Worm (Caenorhabditis elegans): ENCODE results near the gene nhr-274.
"Not testable (repeated sequence)": the region's sequence is repeated elsewhere in the genome, so short reads cannot be mapped to it uniquely, and the experiment has no call there.

nhr-274 gene

ce11 chrIV:1624447-1624846, 20.7 kb downstream of the nhr-274 start:
- no peak for TF ChIP-seq unc-39 (tag; optimal IDR thresholded peaks at IDR 0.05)
- no peak for TF ChIP-seq snpc-4 (tag; optimal IDR thresholded peaks at IDR 0.05)
- TF ChIP-seq ztf-11 (tag; optimal IDR thresholded peaks at IDR 0.05): no peak
- no peak for TF ChIP-seq mab-5 (tag; optimal IDR thresholded peaks at IDR 0.05)
- TF ChIP-seq ceh-39 (tag; optimal IDR thresholded peaks at IDR 0.05): no peak

- TF ChIP-seq hlh-1 (tag; optimal IDR thresholded peaks at IDR 0.05): peak; percentile 22
- no peak for TF ChIP-seq mls-2 (tag; optimal IDR thresholded peaks at IDR 0.05)
- no peak for TF ChIP-seq snpc-4 (tag; optimal IDR thresholded peaks at IDR 0.05)
- TF ChIP-seq ces-1 (GFP tag; optimal IDR thresholded peaks at IDR 0.05): peak; percentile 47
- no peak for TF ChIP-seq elt-3 (tag; optimal IDR thresholded peaks at IDR 0.05)
Observed at ce11 chrIV:1623712-1624111, 21.4 kb downstream of the nhr-274 start, which contains the start of gene nhr-87. Gene nhr-87, plus strand, starts transcription at chrIV:1624029.

- TF ChIP-seq lin-32 (GFP tag; optimal IDR thresholded peaks at IDR 0.05) (no peak), ham-2 (GFP tag; optimal IDR thresholded peaks at IDR 0.05) (no peak), unc-120 (tag; optimal IDR thresholded peaks at IDR 0.05; ENCODE audit: poor library complexity, severe bottlenecking) (no peak), elt-3 (tag; optimal IDR thresholded peaks at IDR 0.05) (no peak), lin-13 (tag; optimal IDR thresholded peaks at IDR 0.05) (no peak)
Observed at ce11 chrIV:1619519-1620311, 25.4 kb downstream of the nhr-274 start, which contains the start of gene nhr-92. Gene nhr-92, plus strand, starts transcription at chrIV:1620094.

DNA sequence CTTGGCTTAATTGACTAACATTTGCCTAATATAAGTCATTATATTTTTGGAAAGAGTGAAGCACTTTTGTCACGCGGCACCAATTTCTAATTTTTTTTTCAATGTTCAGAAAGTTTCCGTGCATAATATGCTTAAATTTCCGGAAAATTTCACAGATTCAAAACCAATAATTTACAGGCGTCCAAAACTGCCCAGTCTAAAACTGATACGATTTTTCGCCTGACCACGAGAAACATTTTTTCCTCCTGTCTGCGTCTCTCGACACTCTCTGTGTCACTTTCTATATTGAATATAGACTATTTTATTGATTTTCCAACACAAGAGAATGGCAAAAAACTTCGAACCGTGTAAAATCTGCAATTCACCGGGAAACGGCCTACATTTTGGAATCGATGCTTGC, 31.5 kb downstream of the nhr-274 start, which contains the start of gene nhr-122:
Gene nhr-122, plus strand, starts transcription at position 301 of the 400 bp plus-strand sequence.
- TF ChIP-seq ces-1 (GFP tag; optimal IDR thresholded peaks at IDR 0.05): no peak

ce11 chrIV:1609973-1610372, 35.1 kb downstream of the nhr-274 start, which contains the start of gene dsl-3:
Gene dsl-3, plus strand, starts transcription at chrIV:1610273.
- TF ChIP-seq mep-1 (tag; optimal IDR thresholded peaks at IDR 0.05); elt-3 (tag; optimal IDR thresholded peaks at IDR 0.05); lin-32 (GFP tag; optimal IDR thresholded peaks at IDR 0.05): not testable (repeated sequence)

- TF ChIP-seq mls-2 (tag; optimal IDR thresholded peaks at IDR 0.05) (no peak), bed-3 (GFP tag; optimal IDR thresholded peaks at IDR 0.05) (no peak), elt-1 (tag; optimal IDR thresholded peaks at IDR 0.05; ENCODE audit: borderline replicate concordance, insufficient read depth) (no peak)
Observed at ce11 chrIV:1605276-1605762, 39.8 kb downstream of the nhr-274 start, which contains the start of gene Y41D4B.11. Gene Y41D4B.11, plus strand, starts transcription at chrIV:1605712.

DNA sequence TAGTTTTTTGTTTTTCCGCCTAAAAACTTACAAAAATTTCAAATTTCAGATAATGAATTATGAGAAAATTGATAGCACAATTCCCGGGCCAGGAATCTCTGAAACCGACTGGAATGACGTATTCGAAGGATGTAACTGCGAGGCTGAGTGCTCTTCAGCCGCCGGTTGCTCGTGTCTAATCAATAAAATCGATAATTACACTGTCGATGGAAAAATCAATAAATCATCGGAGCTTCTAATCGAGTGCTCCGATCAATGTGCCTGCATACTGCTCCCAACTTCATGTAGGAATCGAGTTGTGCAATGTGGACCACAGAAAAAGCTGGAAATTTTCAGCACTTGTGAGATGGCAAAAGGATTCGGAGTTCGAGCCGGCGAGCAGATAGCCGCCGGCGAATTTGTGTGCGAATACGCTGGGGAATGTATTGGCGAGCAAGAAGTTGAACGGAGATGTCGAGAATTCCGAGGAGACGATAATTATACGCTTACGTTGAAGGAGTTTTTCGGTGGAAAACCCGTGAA, 42.1 kb downstream of the nhr-274 start:
- TF ChIP-seq ceh-43 (GFP tag; optimal IDR thresholded peaks at IDR 0.05) (no peak), sem-2 (GFP tag; optimal IDR thresholded peaks at IDR 0.05) (no peak), blmp-1 (tag; optimal IDR thresholded peaks at IDR 0.05) (no peak), elt-1 (tag; optimal IDR thresholded peaks at IDR 0.05; ENCODE audit: borderline replicate concordance, insufficient read depth) (no peak), ham-2 (GFP tag; optimal IDR thresholded peaks at IDR 0.05) (no peak), lsy-2 (tag; optimal IDR thresholded peaks at IDR 0.05) (no peak), mls-2 (tag; optimal IDR thresholded peaks at IDR 0.05) (no peak), elt-3 (tag; optimal IDR thresholded peaks at IDR 0.05) (no peak), flh-1 (GFP tag; optimal IDR thresholded peaks at IDR 0.05) (no peak), mep-1 (tag; optimal IDR thresholded peaks at IDR 0.05) (no peak), tbx-8 (GFP tag; optimal IDR thresholded peaks at IDR 0.05) (no peak), nhr-237 (tag; optimal IDR thresholded peaks at IDR 0.05) (no peak), M03D4.4 (tag; optimal IDR thresholded peaks at IDR 0.05) (no peak), mab-5 (tag; optimal IDR thresholded peaks at IDR 0.05) (no peak), sptf-1 (tag; optimal IDR thresholded peaks at IDR 0.05) (no peak), zip-8 (tag; optimal IDR thresholded peaks at IDR 0.05) (no peak), lin-32 (GFP tag; optimal IDR thresholded peaks at IDR 0.05) (no peak)

Measured in whole organism, mixed stage, embryonic.